Worm (Caenorhabditis elegans): ENCODE measurements around the gene dhs-22.

The dhs-22 gene

ce11 chrV:14394743-14395142 is 26.5 kb downstream of the dhs-22 start, which contains the start of gene C15H11.13:
C15H11.13 (plus strand) TSS chrV:14395043.
- no peak for TF ChIP-seq attf-3 (GFP tag; conservative IDR thresholded peaks at IDR 0.05)
- TF ChIP-seq ceh-100 (GFP tag; IDR thresholded peaks at IDR 0.05) = no peak
- no peak for TF ChIP-seq unc-130 (GFP tag; optimal IDR thresholded peaks at IDR 0.05)
- no peak for TF ChIP-seq die-1 (tag; optimal IDR thresholded peaks at IDR 0.05)
- no peak for TF ChIP-seq fkh-3 (tag; optimal IDR thresholded peaks at IDR 0.05)
- TF ChIP-seq nhr-90 (tag; optimal IDR thresholded peaks at IDR 0.05) = no peak
- TF ChIP-seq F22D6.2 (tag; optimal IDR thresholded peaks at IDR 0.05) = no peak
- no peak for TF ChIP-seq somi-1 (GFP tag; optimal IDR thresholded peaks at IDR 0.05)

ce11 chrV:14393504-14393903 is 27.7 kb downstream of the dhs-22 start, which contains the start of gene C15H11.1:
C15H11.1 (plus strand) TSS chrV:14393804.
- TF ChIP-seq ceh-40 (GFP tag; IDR thresholded peaks at IDR 0.05) (no peak), lin-35 (GFP tag; optimal IDR thresholded peaks at IDR 0.05) (no peak), bed-2 (GFP tag; IDR thresholded peaks at IDR 0.05) (no peak), K11D2.4 (GFP tag; IDR thresholded peaks at IDR 0.05) (no peak), ceh-91 (GFP tag; IDR thresholded peaks at IDR 0.05) (no peak), F57A8.1 (GFP tag; optimal IDR thresholded peaks at IDR 0.05) (no peak), snpc-1.3 (tag; optimal IDR thresholded peaks at IDR 0.05; ENCODE audit: insufficient read depth) (no peak), ceh-79 (tag; optimal IDR thresholded peaks at IDR 0.05) (no peak), ztf-22 (GFP tag; optimal IDR thresholded peaks at IDR 0.05) (no peak), snpc-3.4 (tag; optimal IDR thresholded peaks at IDR 0.05) (no peak), nhr-120 (GFP tag; IDR thresholded peaks at IDR 0.05) (no peak), hlh-26 (GFP tag; conservative IDR thresholded peaks at IDR 0.05) (no peak), madf-8 (GFP tag; conservative IDR thresholded peaks at IDR 0.05) (no peak), athp-1 (tag; optimal IDR thresholded peaks at IDR 0.05) (no peak)

DNA sequence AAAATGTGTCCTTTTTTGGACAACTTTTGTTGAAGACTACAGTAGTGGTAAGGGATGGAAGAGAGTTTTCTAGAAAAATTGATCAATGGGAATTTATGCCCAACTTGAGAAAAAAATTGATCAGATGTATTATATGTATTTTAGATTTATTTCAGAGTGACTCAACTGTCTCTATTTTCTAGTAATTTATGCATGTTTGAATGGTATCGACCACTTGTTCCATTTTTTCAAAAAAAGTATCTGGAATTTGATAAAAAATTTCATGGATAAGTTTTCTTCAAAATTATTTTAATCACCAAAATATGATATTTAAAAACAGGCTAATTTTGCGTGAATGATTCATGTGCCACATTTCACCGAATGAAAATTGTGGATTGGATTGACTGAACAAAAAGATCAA is 29.4 kb downstream of the dhs-22 start, which contains the start of gene C15H11.10:
Gene C15H11.10 (plus strand): TSS at position 301 of the 400 bp plus-strand sequence.
- TF ChIP-seq tbx-9 (tag; optimal IDR thresholded peaks at IDR 0.05; ENCODE audit: borderline replicate concordance) = no peak
- TF ChIP-seq bed-1 (GFP tag; IDR thresholded peaks at IDR 0.05) = no peak
- no peak for TF ChIP-seq hsf-1 (GFP tag; IDR thresholded peaks at IDR 0.05)
- TF ChIP-seq egl-18 (GFP tag; IDR thresholded peaks at IDR 0.05) = no peak
- TF ChIP-seq T07F8.4 (tag; optimal IDR thresholded peaks at IDR 0.05) = no peak

DNA sequence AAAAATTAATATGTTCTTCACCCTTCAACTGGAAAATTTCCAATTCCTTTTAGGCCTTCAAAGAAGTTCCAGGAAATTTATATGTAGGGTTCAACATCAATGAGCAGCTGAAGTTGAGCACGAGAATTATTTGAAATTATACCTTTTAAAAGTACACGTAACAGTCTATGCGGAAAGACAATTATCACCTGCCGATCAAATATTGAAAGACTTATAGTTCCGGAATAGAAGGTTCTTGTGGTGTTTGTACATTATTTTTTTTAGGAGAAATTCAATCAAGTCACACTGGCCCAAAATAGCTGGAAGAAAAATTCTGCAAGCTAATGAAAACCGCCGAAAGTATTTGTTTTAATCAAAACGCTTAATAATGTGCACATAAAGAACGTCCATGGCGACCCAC is 41.0 kb downstream of the dhs-22 start:
- TF ChIP-seq akir-1 (GFP tag; optimal IDR thresholded peaks at IDR 0.05) = no peak

DNA sequence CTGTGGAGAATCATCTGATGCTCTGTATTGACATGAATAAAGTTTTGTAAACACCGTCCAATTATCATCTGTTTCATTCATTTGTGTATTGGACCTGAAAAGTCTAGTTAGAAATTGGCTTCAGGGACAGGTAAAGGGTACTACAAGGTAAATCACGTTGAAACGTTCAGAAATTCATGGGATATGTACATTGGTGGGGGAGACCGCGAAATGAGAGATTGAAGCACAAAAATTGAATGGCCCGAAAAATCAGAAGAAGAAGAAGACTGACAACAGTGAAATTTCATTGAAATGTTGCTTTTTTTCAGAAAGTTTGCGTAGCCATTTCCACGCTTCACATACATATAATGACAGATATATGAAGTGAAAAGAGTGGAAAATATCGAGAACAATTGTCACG is 42.3 kb downstream of the dhs-22 start, which contains the start of gene npr-43:
Gene npr-43 (minus strand): TSS at position 101 of the 400 bp plus-strand sequence.
- TF ChIP-seq athp-1 (tag; optimal IDR thresholded peaks at IDR 0.05) (no peak), aptf-2 (GFP tag; conservative IDR thresholded peaks at IDR 0.05) (no peak), mes-4 (tag; optimal IDR thresholded peaks at IDR 0.05) (no peak), attf-6 (GFP tag; IDR thresholded peaks at IDR 0.05) (no peak), zfh-2 (GFP tag; conservative IDR thresholded peaks at IDR 0.05) (no peak), snpc-1.1 (tag; optimal IDR thresholded peaks at IDR 0.05; ENCODE audit: insufficient read depth) (no peak), ceh-91 (GFP tag; IDR thresholded peaks at IDR 0.05) (no peak), Y56A3A.18 (GFP tag; IDR thresholded peaks at IDR 0.05) (no peak), F33H1.4 (GFP tag; IDR thresholded peaks at IDR 0.05) (no peak), nhr-90 (tag; optimal IDR thresholded peaks at IDR 0.05) (no peak), dpff-1 (tag; optimal IDR thresholded peaks at IDR 0.05) (no peak), aptf-3 (GFP tag; IDR thresholded peaks at IDR 0.05) (no peak), chd-7 (tag; optimal IDR thresholded peaks at IDR 0.05) (no peak), Y53F4B.3 (GFP tag; IDR thresholded peaks at IDR 0.05) (no peak), lin-54 (GFP tag; optimal IDR thresholded peaks at IDR 0.05) (no peak), xnd-1 (tag; optimal IDR thresholded peaks at IDR 0.05) (no peak), dpl-1 (GFP tag; optimal IDR thresholded peaks at IDR 0.05) (no peak), nhr-80 (tag; optimal IDR thresholded peaks at IDR 0.05) (no peak)
